Fruit fly (Drosophila melanogaster) whole organism, prepupa: ENCODE measurements around the gene CG11373.

Experiments used
- CG11762 ChIP-seq: fragments of 200-800 bp; sonication (Bioruptor generic); optimal IDR thresholded peaks from 3 replicates; lab custom pipeline; 2016; ENCODE audit warnings: missing biosample characterization, missing genetic modification characterization; ENCODE audit not compliant: insufficient read depth
- CG6792 ChIP-seq: fragments of 200-800 bp; sonication (Bioruptor generic); optimal IDR thresholded peaks from 3 replicates; lab custom pipeline; 2016; ENCODE audit warnings: missing biosample characterization, missing genetic modification characterization
- Ets21C ChIP-seq: fragments of 200-800 bp; sonication (Bioruptor generic); optimal IDR thresholded peaks from 3 replicates; lab custom pipeline; 2016; ENCODE audit warnings: missing biosample characterization, missing genetic modification characterization
- OdsH ChIP-seq: fragments of 200-800 bp; sonication (Bioruptor generic); optimal IDR thresholded peaks from 3 replicates; lab custom pipeline; 2016; ENCODE audit warnings: missing biosample characterization, missing genetic modification characterization

DNA sequence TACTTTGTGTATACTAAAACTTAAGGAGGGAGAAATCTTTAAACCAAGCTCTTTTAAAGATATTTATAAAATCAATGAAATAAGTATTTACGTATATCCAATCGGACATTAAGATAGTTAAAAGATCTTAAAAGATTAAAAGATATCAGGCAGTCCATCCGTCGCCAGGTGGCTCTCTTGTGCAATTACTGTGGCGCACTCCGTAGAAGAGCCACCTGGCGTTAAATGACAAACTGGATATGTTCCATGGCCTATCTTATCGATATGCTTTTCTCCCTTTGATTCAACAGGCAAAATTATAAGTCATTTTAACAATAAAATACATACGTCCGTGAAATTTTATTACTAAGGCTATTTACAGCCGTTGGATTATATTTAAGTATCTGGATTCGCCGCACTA lies 32.9 kb downstream of the CG11373 start:
- TF ChIP-seq OdsH (GFP tag; lab: Kevin White, UChicago) (no peak), CG11762 (GFP tag; lab: Kevin White, UChicago) (no peak), CG6792 (GFP tag; lab: Kevin White, UChicago) (no peak), Ets21C (GFP tag; lab: Kevin White, UChicago) (no peak)
